Worm (Caenorhabditis elegans): Measurements from ENCODE around the gene dpr-1.

dpr-1 gene

ce11 chrV:13957691-13958090 lies 15.7 kb upstream of the dpr-1 start:
- no peak for TF ChIP-seq ref-1 (GFP tag; conservative IDR thresholded peaks at IDR 0.05)
- TF ChIP-seq T22C8.4 (GFP tag; IDR thresholded peaks at IDR 0.05) = no peak
- TF ChIP-seq ztf-23 (GFP tag; IDR thresholded peaks at IDR 0.05) = no peak
- TF ChIP-seq ztf-29 (GFP tag; IDR thresholded peaks at IDR 0.05) = no peak
- no peak for TF ChIP-seq med-1 (GFP tag; optimal IDR thresholded peaks at IDR 0.05; ENCODE audit: insufficient read depth)
- TF ChIP-seq cog-1 (tag; optimal IDR thresholded peaks at IDR 0.05) = no peak
- no peak for TF ChIP-seq klf-2 (GFP tag; conservative IDR thresholded peaks at IDR 0.05)
- TF ChIP-seq tab-1 (GFP tag; IDR thresholded peaks at IDR 0.05) = no peak
- TF ChIP-seq flt-1 (GFP tag; IDR thresholded peaks at IDR 0.05) = no peak

ce11 chrV:13955370-13956089 lies 13.5 kb upstream of the dpr-1 start:
- TF ChIP-seq tab-1 (GFP tag; IDR thresholded peaks at IDR 0.05) (no peak), med-1 (GFP tag; optimal IDR thresholded peaks at IDR 0.05; ENCODE audit: insufficient read depth) (no peak), flt-1 (GFP tag; IDR thresholded peaks at IDR 0.05) (no peak), cog-1 (tag; optimal IDR thresholded peaks at IDR 0.05) (no peak), klf-2 (GFP tag; conservative IDR thresholded peaks at IDR 0.05) (no peak), ztf-23 (GFP tag; IDR thresholded peaks at IDR 0.05) (no peak), ref-1 (GFP tag; conservative IDR thresholded peaks at IDR 0.05) (no peak), T22C8.4 (GFP tag; IDR thresholded peaks at IDR 0.05) (no peak), ztf-29 (GFP tag; IDR thresholded peaks at IDR 0.05) (no peak)

ce11 chrV:13954056-13954455 lies 12.1 kb upstream of the dpr-1 start, which contains the start of gene swt-6:
Gene swt-6 (plus strand): TSS chrV:13954356.
- TF ChIP-seq klf-2 (GFP tag; conservative IDR thresholded peaks at IDR 0.05) = no peak

ce11 chrV:13953191-13953590 lies 11.2 kb upstream of the dpr-1 start, which contains the start of gene R10D12.8:
Gene R10D12.8 (minus strand): TSS chrV:13953291.
- TF ChIP-seq ref-1 (GFP tag; conservative IDR thresholded peaks at IDR 0.05) (no peak), ztf-29 (GFP tag; IDR thresholded peaks at IDR 0.05) (no peak), ztf-23 (GFP tag; IDR thresholded peaks at IDR 0.05) (no peak), cog-1 (tag; optimal IDR thresholded peaks at IDR 0.05) (no peak), klf-2 (GFP tag; conservative IDR thresholded peaks at IDR 0.05) (no peak), tab-1 (GFP tag; IDR thresholded peaks at IDR 0.05) (no peak), flt-1 (GFP tag; IDR thresholded peaks at IDR 0.05) (no peak), T22C8.4 (GFP tag; IDR thresholded peaks at IDR 0.05) (no peak)

- no peak for TF ChIP-seq T22C8.4 (GFP tag; IDR thresholded peaks at IDR 0.05)
- TF ChIP-seq cog-1 (tag; optimal IDR thresholded peaks at IDR 0.05) = no peak
- no peak for TF ChIP-seq ztf-23 (GFP tag; IDR thresholded peaks at IDR 0.05)
- TF ChIP-seq ref-1 (GFP tag; conservative IDR thresholded peaks at IDR 0.05) = no peak
- no peak for TF ChIP-seq tab-1 (GFP tag; IDR thresholded peaks at IDR 0.05)
- no peak for TF ChIP-seq klf-2 (GFP tag; conservative IDR thresholded peaks at IDR 0.05)
Observed at ce11 chrV:13949752-13950151, 7.8 kb upstream of the dpr-1 start, which contains the start of gene R10D12.7. Gene R10D12.7 (plus strand): TSS chrV:13950052.

ce11 chrV:13949010-13949409 lies 7.0 kb upstream of the dpr-1 start, which contains the start of gene R10D12.6:
Gene R10D12.6 (plus strand): TSS chrV:13949310.
- TF ChIP-seq klf-2 (GFP tag; conservative IDR thresholded peaks at IDR 0.05) (no peak), cog-1 (tag; optimal IDR thresholded peaks at IDR 0.05) (no peak), ref-1 (GFP tag; conservative IDR thresholded peaks at IDR 0.05) (no peak), ztf-23 (GFP tag; IDR thresholded peaks at IDR 0.05) (no peak)

- TF ChIP-seq ref-1 (GFP tag; conservative IDR thresholded peaks at IDR 0.05) = no peak
- TF ChIP-seq tab-1 (GFP tag; IDR thresholded peaks at IDR 0.05) = no peak
- no peak for TF ChIP-seq med-1 (GFP tag; optimal IDR thresholded peaks at IDR 0.05; ENCODE audit: insufficient read depth)
- no peak for TF ChIP-seq ztf-29 (GFP tag; IDR thresholded peaks at IDR 0.05)
- no peak for TF ChIP-seq klf-2 (GFP tag; conservative IDR thresholded peaks at IDR 0.05)
- TF ChIP-seq T22C8.4 (GFP tag; IDR thresholded peaks at IDR 0.05) = no peak
- TF ChIP-seq flt-1 (GFP tag; IDR thresholded peaks at IDR 0.05) = no peak
- no peak for TF ChIP-seq cog-1 (tag; optimal IDR thresholded peaks at IDR 0.05)
- TF ChIP-seq ztf-23 (GFP tag; IDR thresholded peaks at IDR 0.05) = no peak
Observed at ce11 chrV:13946385-13947019, 4.5 kb upstream of the dpr-1 start, which contains the start of the genes srx-10 and clec-226. Gene srx-10 (minus strand): TSS chrV:13946485. Gene clec-226 (plus strand): TSS chrV:13946969.

ce11 chrV:13936850-13937249 lies 5.1 kb downstream of the dpr-1 start, which contains the start of gene srw-145:
Gene srw-145 (plus strand): TSS chrV:13937150.
- TF ChIP-seq flt-1 (GFP tag; IDR thresholded peaks at IDR 0.05) = no peak
- no peak for TF ChIP-seq ztf-23 (GFP tag; IDR thresholded peaks at IDR 0.05)
- no peak for TF ChIP-seq tab-1 (GFP tag; IDR thresholded peaks at IDR 0.05)

ce11 chrV:13936052-13936451 lies 5.9 kb downstream of the dpr-1 start:
- TF ChIP-seq klf-2 (GFP tag; conservative IDR thresholded peaks at IDR 0.05) (no peak), flt-1 (GFP tag; IDR thresholded peaks at IDR 0.05) (no peak), T22C8.4 (GFP tag; IDR thresholded peaks at IDR 0.05) (no peak), tab-1 (GFP tag; IDR thresholded peaks at IDR 0.05) (no peak), ztf-29 (GFP tag; IDR thresholded peaks at IDR 0.05) (no peak), ref-1 (GFP tag; conservative IDR thresholded peaks at IDR 0.05) (no peak), med-1 (GFP tag; optimal IDR thresholded peaks at IDR 0.05; ENCODE audit: insufficient read depth) (no peak), ztf-23 (GFP tag; IDR thresholded peaks at IDR 0.05) (no peak), cog-1 (tag; optimal IDR thresholded peaks at IDR 0.05) (no peak)

- TF ChIP-seq flt-1 (GFP tag; IDR thresholded peaks at IDR 0.05) (no peak), T22C8.4 (GFP tag; IDR thresholded peaks at IDR 0.05) (no peak), med-1 (GFP tag; optimal IDR thresholded peaks at IDR 0.05; ENCODE audit: insufficient read depth) (no peak), ref-1 (GFP tag; conservative IDR thresholded peaks at IDR 0.05) (no peak), tab-1 (GFP tag; IDR thresholded peaks at IDR 0.05) (no peak), ztf-29 (GFP tag; IDR thresholded peaks at IDR 0.05) (no peak), klf-2 (GFP tag; conservative IDR thresholded peaks at IDR 0.05) (no peak), cog-1 (tag; optimal IDR thresholded peaks at IDR 0.05) (no peak), ztf-23 (GFP tag; IDR thresholded peaks at IDR 0.05) (no peak)
Observed at ce11 chrV:13935423-13935822, 6.6 kb downstream of the dpr-1 start.
